Worm (Caenorhabditis elegans) whole organism, young adult: Measurements from ENCODE around the gene wdr-31.
A peak's percentile ranks its signal among the peaks of the same experiment; 100 is the strongest.

Experiments used
- B0019.2 ChIP-seq: fragments of 200-800 bp; sonication (Bioruptor generic); conservative IDR thresholded peaks from 2 replicates; pipeline ENCODE4 v1.3.6; 2022; ENCODE audit warnings: missing genetic modification reagents, missing genetic modification characterization, missing compliant biosample characterization
- C06A6.2 ChIP-seq: fragments of 200-800 bp; sonication (Bioruptor generic); conservative IDR thresholded peaks from 2 replicates; pipeline ENCODE4 v1.3.6; 2022; ENCODE audit warnings: missing genetic modification characterization, missing compliant biosample characterization
- D2030.7 ChIP-seq: fragments of 200-800 bp; sonication (Bioruptor generic); IDR thresholded peaks from 2 replicates; pipeline ENCODE4 v1.3.6; 2022; ENCODE audit warnings: missing genetic modification reagents, missing genetic modification characterization, missing compliant biosample characterization
- F57A8.1 ChIP-seq: fragments of 200-800 bp; sonication (Bioruptor generic); optimal IDR thresholded peaks from 2 replicates; lab custom pipeline; 2018; ENCODE audit warnings: mild to moderate bottlenecking, missing genetic modification characterization, moderate library complexity, missing compliant biosample characterization
- K12H6.12 ChIP-seq: fragments of 200-800 bp; sonication (Bioruptor generic); optimal IDR thresholded peaks from 2 replicates; lab custom pipeline; 2018; ENCODE audit warnings: mild to moderate bottlenecking, missing genetic modification characterization, missing compliant biosample characterization
- T07F8.4 ChIP-seq: sonication (generic microtip); optimal IDR thresholded peaks from 2 replicates; lab custom pipeline; 2016; ENCODE audit warnings: mild to moderate bottlenecking, missing genetic modification characterization, moderate library complexity, missing compliant biosample characterization
- Y53G8AR.9 ChIP-seq: fragments of 200-800 bp; sonication (Bioruptor generic); conservative IDR thresholded peaks from 2 replicates; pipeline ENCODE4 v1.3.6; 2022; ENCODE audit warnings: missing genetic modification reagents, missing genetic modification characterization, missing compliant biosample characterization
- attf-3 ChIP-seq: fragments of 200-800 bp; sonication (Bioruptor generic); conservative IDR thresholded peaks from 2 replicates; pipeline ENCODE4 v1.3.6; 2022; ENCODE audit warnings: missing genetic modification reagents, missing genetic modification characterization, missing compliant biosample characterization
- attf-5 ChIP-seq: fragments of 200-800 bp; sonication (Bioruptor generic); optimal IDR thresholded peaks from 2 replicates; lab custom pipeline; 2018; ENCODE audit warnings: mild to moderate bottlenecking, missing genetic modification characterization, missing compliant biosample characterization
- bed-1 ChIP-seq: fragments of 200-800 bp; sonication (Bioruptor generic); IDR thresholded peaks from 2 replicates; pipeline ENCODE4 v1.3.6; 2022; ENCODE audit warnings: missing genetic modification reagents, missing genetic modification characterization, missing compliant biosample characterization
- ccch-3 ChIP-seq: fragments of 200-800 bp; sonication (Bioruptor generic); optimal IDR thresholded peaks from 2 replicates; lab custom pipeline; 2018; ENCODE audit warnings: mild to moderate bottlenecking, missing genetic modification characterization, missing compliant biosample characterization
- ceh-100 ChIP-seq: fragments of 200-800 bp; sonication (Bioruptor generic); IDR thresholded peaks from 2 replicates; pipeline ENCODE4 v1.3.6; 2022; ENCODE audit warnings: missing genetic modification reagents, missing genetic modification characterization, missing compliant biosample characterization
- ceh-58 ChIP-seq: fragments of 200-800 bp; sonication (Bioruptor generic); IDR thresholded peaks from 2 replicates; pipeline ENCODE4 v1.3.6; 2022; ENCODE audit warnings: missing genetic modification characterization, missing compliant biosample characterization
- ceh-79 ChIP-seq: sonication (generic microtip); optimal IDR thresholded peaks from 2 replicates; lab custom pipeline; 2017; ENCODE audit warnings: mild to moderate bottlenecking, missing genetic modification characterization, missing compliant biosample characterization
- ceh-91 ChIP-seq: fragments of 200-800 bp; sonication (Bioruptor generic); IDR thresholded peaks from 2 replicates; pipeline ENCODE4 v1.3.6; 2022; ENCODE audit warnings: missing genetic modification reagents, missing genetic modification characterization, missing compliant biosample characterization
- dox-1 ChIP-seq: fragments of 200-800 bp; sonication (Bioruptor generic); IDR thresholded peaks from 2 replicates; pipeline ENCODE4 v1.3.6; 2022; ENCODE audit warnings: missing genetic modification reagents, missing genetic modification characterization, missing compliant biosample characterization
- dpl-1 ChIP-seq: fragments of 150-350 bp; optimal IDR thresholded peaks from 2 replicates; lab custom pipeline; 2014; ENCODE audit warnings: missing biosample characterization, missing genetic modification reagents, missing genetic modification characterization
- egl-44 ChIP-seq: fragments of 200-800 bp; sonication (Bioruptor generic); IDR thresholded peaks from 2 replicates; pipeline ENCODE4 v1.3.6; 2022; ENCODE audit warnings: missing genetic modification reagents, missing genetic modification characterization, missing compliant biosample characterization
- egrh-3 ChIP-seq: fragments of 200-800 bp; sonication (Bioruptor generic); IDR thresholded peaks from 2 replicates; pipeline ENCODE4 v1.3.6; 2022; ENCODE audit warnings: missing genetic modification reagents, missing genetic modification characterization, missing compliant biosample characterization
- ets-4 ChIP-seq: fragments of 200-800 bp; sonication (Bioruptor generic); optimal IDR thresholded peaks from 2 replicates; lab custom pipeline; 2018; ENCODE audit warnings: mild to moderate bottlenecking, missing genetic modification characterization, missing compliant biosample characterization
- fkh-3 ChIP-seq: sonication (generic microtip); optimal IDR thresholded peaks from 2 replicates; lab custom pipeline; 2016; ENCODE audit warnings: mild to moderate bottlenecking, missing genetic modification characterization, missing compliant biosample characterization
- gei-17 ChIP-seq: fragments of 200-800 bp; sonication (Bioruptor generic); optimal IDR thresholded peaks from 2 replicates; lab custom pipeline; 2018; ENCODE audit warnings: mild to moderate bottlenecking, missing genetic modification characterization, missing compliant biosample characterization
- hmg-1.2 ChIP-seq: fragments of 200-800 bp; sonication (Bioruptor generic); IDR thresholded peaks from 2 replicates; pipeline ENCODE4 v1.3.6; 2022; ENCODE audit warnings: missing genetic modification reagents, missing genetic modification characterization, missing compliant biosample characterization
- hsf-1 ChIP-seq: fragments of 200-800 bp; sonication (Bioruptor generic); IDR thresholded peaks from 2 replicates; pipeline ENCODE4 v1.3.6; 2022; ENCODE audit warnings: missing genetic modification reagents, missing genetic modification characterization, missing compliant biosample characterization
- lir-1 ChIP-seq: fragments of 200-800 bp; sonication (Bioruptor generic); conservative IDR thresholded peaks from 2 replicates; pipeline ENCODE4 v1.3.6; 2022; ENCODE audit warnings: missing genetic modification reagents, missing genetic modification characterization, missing compliant biosample characterization
- lsl-1 ChIP-seq: fragments of 200-800 bp; sonication (Bioruptor generic); optimal IDR thresholded peaks from 2 replicates; lab custom pipeline; 2018; ENCODE audit warnings: mild to moderate bottlenecking, missing genetic modification characterization, moderate library complexity, missing compliant biosample characterization
- madf-10 ChIP-seq: sonication (generic microtip); optimal IDR thresholded peaks from 2 replicates; lab custom pipeline; 2016; ENCODE audit warnings: mild to moderate bottlenecking, missing genetic modification characterization, missing compliant biosample characterization
- madf-6 ChIP-seq: fragments of 200-800 bp; sonication (Bioruptor generic); IDR thresholded peaks from 2 replicates; pipeline ENCODE4 v1.3.6; 2022; ENCODE audit warnings: missing genetic modification reagents, missing genetic modification characterization, missing compliant biosample characterization
- mcd-1 ChIP-seq: fragments of 200-800 bp; sonication (Bioruptor generic); IDR thresholded peaks from 2 replicates; pipeline ENCODE4 v1.3.6; 2022; ENCODE audit warnings: missing genetic modification reagents, missing genetic modification characterization, missing compliant biosample characterization
- mes-4 ChIP-seq: sonication (generic microtip); optimal IDR thresholded peaks from 2 replicates; lab custom pipeline; 2016; ENCODE audit warnings: missing genotype, missing genetic modification characterization, missing compliant biosample characterization
- nfya-1 ChIP-seq: sonication (generic microtip); optimal IDR thresholded peaks from 2 replicates; lab custom pipeline; 2017; ENCODE audit warnings: antibody characterized with exemption, missing compliant biosample characterization, missing genetic modification characterization, borderline replicate concordance; ENCODE audit not compliant: insufficient read depth
- nfya-2 ChIP-seq: fragments of 200-800 bp; sonication (Bioruptor generic); IDR thresholded peaks from 2 replicates; pipeline ENCODE4 v1.3.6; 2022; ENCODE audit warnings: missing genetic modification reagents, missing genetic modification characterization, missing compliant biosample characterization
- nhr-120 ChIP-seq: fragments of 200-800 bp; sonication (Bioruptor generic); IDR thresholded peaks from 2 replicates; pipeline ENCODE4 v1.3.6; 2022; ENCODE audit warnings: missing genetic modification characterization, missing compliant biosample characterization
- sdz-38 ChIP-seq: sonication (generic microtip); optimal IDR thresholded peaks from 2 replicates; lab custom pipeline; 2016; ENCODE audit warnings: missing genotype, missing genetic modification characterization, missing compliant biosample characterization
- sea-2 ChIP-seq: fragments of 200-800 bp; sonication (Bioruptor generic); IDR thresholded peaks from 2 replicates; pipeline ENCODE4 v1.3.6; 2022; ENCODE audit warnings: missing genetic modification characterization, missing compliant biosample characterization
- snpc-1.1 ChIP-seq: sonication (generic microtip); optimal IDR thresholded peaks from 2 replicates; lab custom pipeline; 2017; ENCODE audit warnings: missing genetic modification characterization, mild to moderate bottlenecking, missing compliant biosample characterization, antibody characterized with exemption, moderate library complexity, missing genotype, missing genetic modification reagents; ENCODE audit not compliant: insufficient read depth
- snpc-4 ChIP-seq, 5 experiments: fragments of 150-350 bp in 1 of 5; sonication (generic microtip) in 4 of 5; optimal IDR thresholded peaks; 2 replicates each; lab custom pipeline; 2014 to 2018; ENCODE audit warnings: missing genetic modification characterization in 5 of 5, missing biosample characterization in 3 of 5, antibody characterized with exemption in 2 of 5, mild to moderate bottlenecking in 2 of 5, missing compliant biosample characterization in 2 of 5, missing genotype in 2 of 5, moderate library complexity in 2 of 5, missing genetic modification reagents in 1 of 5
- sptf-2 ChIP-seq: fragments of 200-800 bp; sonication (Bioruptor generic); optimal IDR thresholded peaks from 2 replicates; lab custom pipeline; 2018; ENCODE audit warnings: mild to moderate bottlenecking, missing genetic modification characterization, missing compliant biosample characterization
- tbx-9 ChIP-seq: sonication (generic microtip); optimal IDR thresholded peaks from 2 replicates; lab custom pipeline; 2016; ENCODE audit warnings: borderline replicate concordance, missing genetic modification characterization, inconsistent platforms, missing compliant biosample characterization
- xnd-1 ChIP-seq: sonication (generic microtip); optimal IDR thresholded peaks from 2 replicates; lab custom pipeline; 2016; ENCODE audit warnings: missing genotype, missing genetic modification reagents, missing genetic modification characterization, missing compliant biosample characterization
- zfh-2 ChIP-seq: fragments of 200-800 bp; sonication (Bioruptor generic); conservative IDR thresholded peaks from 2 replicates; pipeline ENCODE4 v1.3.6; 2022; ENCODE audit warnings: missing genetic modification reagents, missing genetic modification characterization, missing compliant biosample characterization
- ztf-3 ChIP-seq: fragments of 200-800 bp; sonication (Bioruptor generic); optimal IDR thresholded peaks from 2 replicates; lab custom pipeline; 2018; ENCODE audit warnings: mild to moderate bottlenecking, missing genetic modification characterization, missing compliant biosample characterization
- ztf-6 ChIP-seq: fragments of 200-800 bp; sonication (Bioruptor generic); IDR thresholded peaks from 2 replicates; pipeline ENCODE4 v1.3.6; 2022; ENCODE audit warnings: missing genetic modification reagents, missing genetic modification characterization, missing compliant biosample characterization

The wdr-31 gene

ce11 chrII:2741405-2741804 is 6.3 kb upstream of the wdr-31 start (continued):
- TF ChIP-seq ceh-79 (no peak), mcd-1 (GFP tag; lab: Robert Waterston, UW) (no peak), C06A6.2 (GFP tag; lab: Robert Waterston, UW) (no peak), tbx-9 (tag; lab: Kevin White, UChicago) (no peak), nfya-1 (tag; lab: Kevin White, UChicago) (no peak), ceh-100 (no peak), madf-6 (GFP tag; lab: Robert Waterston, UW) (no peak), snpc-1.1 (tag; lab: Kevin White, UChicago) (no peak), F57A8.1 (GFP tag; lab: Kevin White, UChicago) (peak; percentile 29)

ce11 chrII:2739619-2740018 is 4.5 kb upstream of the wdr-31 start, which contains the start of gene T05A8.6:
Gene T05A8.6, minus strand, starts transcription at chrII:2739719.
- no peak for TF ChIP-seq D2030.7
- TF ChIP-seq attf-3 (GFP tag; lab: Robert Waterston, UW), result no peak
- no peak for TF ChIP-seq C06A6.2 (GFP tag; lab: Robert Waterston, UW)
- no peak for TF ChIP-seq Y53G8AR.9
- no peak for TF ChIP-seq ceh-91 (GFP tag; lab: Robert Waterston, UW)
- no peak for TF ChIP-seq dpl-1 (GFP tag; lab: Kevin White, UChicago)
- no peak for TF ChIP-seq B0019.2 (GFP tag; lab: Robert Waterston, UW)
- no peak for TF ChIP-seq K12H6.12 (tag; lab: Kevin White, UChicago)
- no peak for TF ChIP-seq bed-1
- TF ChIP-seq mcd-1 (GFP tag; lab: Robert Waterston, UW), result no peak
- no peak for TF ChIP-seq attf-5 (GFP tag; lab: Kevin White, UChicago)
- no peak for TF ChIP-seq T07F8.4 (tag; lab: Kevin White, UChicago)
- no peak for TF ChIP-seq lsl-1 (GFP tag; lab: Kevin White, UChicago)
- TF ChIP-seq sdz-38 (tag; lab: Kevin White, UChicago), result no peak
- TF ChIP-seq xnd-1 (tag; lab: Kevin White, UChicago), result no peak
- TF ChIP-seq madf-6 (GFP tag; lab: Robert Waterston, UW), result no peak
- no peak for TF ChIP-seq ets-4 (GFP tag; lab: Kevin White, UChicago)

ce11 chrII:2736938-2737337 is 1.8 kb upstream of the wdr-31 start:
- TF ChIP-seq snpc-4 (GFP tag; optimal IDR thresholded peaks at IDR 0.05; lab: Kevin White, UChicago), result no peak
- peak in 2 of 4 experiments; percentile 30 to 66 for TF ChIP-seq snpc-4 (tag; optimal IDR thresholded peaks at IDR 0.05; lab: Kevin White, UChicago)
- no peak for TF ChIP-seq madf-10 (tag; lab: Kevin White, UChicago)
- TF ChIP-seq sptf-2 (GFP tag; lab: Kevin White, UChicago), result peak; percentile 14
- TF ChIP-seq D2030.7, result 0 out of 2 replicates have a peak, but pooled peaks have one; percentile 22
- TF ChIP-seq mes-4, result no peak
- no peak for TF ChIP-seq ccch-3 (GFP tag; lab: Kevin White, UChicago)
- peak; percentile 50 for TF ChIP-seq egrh-3 (GFP tag; lab: Robert Waterston, UW)
- TF ChIP-seq zfh-2 (GFP tag; lab: Robert Waterston, UW), result peak; percentile 70

ce11 chrII:2736156-2736728 is 1.1 kb upstream of the wdr-31 start, which contains the start of gene T05A8.8:
Gene T05A8.8, plus strand, starts transcription at chrII:2736678.
- TF ChIP-seq dox-1, result no peak
- TF ChIP-seq lir-1, result no peak
- TF ChIP-seq madf-6 (GFP tag; lab: Robert Waterston, UW), result peak; percentile 32; the same call in 1 of the 2 replicates
- peak; percentile 23; the same call in 1 of the 2 replicates for TF ChIP-seq hmg-1.2 (GFP tag; lab: Robert Waterston, UW)
- TF ChIP-seq gei-17 (GFP tag; lab: Kevin White, UChicago), result no peak
- TF ChIP-seq nhr-120, result 0 out of 2 replicates have a peak, but pooled peaks have one; percentile 40
- TF ChIP-seq nfya-1 (tag; lab: Kevin White, UChicago), result no peak
- no peak for TF ChIP-seq nfya-2 (GFP tag; lab: Robert Waterston, UW)
- TF ChIP-seq K12H6.12 (tag; lab: Kevin White, UChicago), result no peak
- no peak for TF ChIP-seq fkh-3
- no peak for TF ChIP-seq ztf-3 (GFP tag; lab: Kevin White, UChicago)
- no peak for TF ChIP-seq egl-44 (GFP tag; lab: Robert Waterston, UW)
- TF ChIP-seq ztf-6 (GFP tag; lab: Robert Waterston, UW), result no peak
- no peak for TF ChIP-seq sea-2
- TF ChIP-seq ceh-58 (GFP tag; lab: Robert Waterston, UW), result no peak
- 0 out of 2 replicates have a peak, but pooled peaks have one; percentile 15 for TF ChIP-seq hsf-1 (GFP tag; lab: Robert Waterston, UW)
